Worm (Caenorhabditis elegans) whole organism, late embryonic: ENCODE results near the gene C34D4.4.

Experiments
- elt-4 ChIP-seq: sonication (generic microtip); optimal IDR thresholded peaks from 2 replicates; lab custom pipeline; 2016; ENCODE audit warnings: missing genetic modification characterization, missing compliant biosample characterization
- nfya-1 ChIP-seq: sonication (generic microtip); optimal IDR thresholded peaks from 2 replicates; lab custom pipeline; 2017; ENCODE audit warnings: missing genetic modification characterization, mild to moderate bottlenecking, missing compliant biosample characterization, antibody characterized with exemption, moderate library complexity
- npax-4 ChIP-seq: sonication (generic microtip); optimal IDR thresholded peaks from 2 replicates; lab custom pipeline; 2016; ENCODE audit warnings: missing genetic modification characterization, missing compliant biosample characterization
- pqm-1 ChIP-seq: sonication (generic microtip); optimal IDR thresholded peaks from 2 replicates; lab custom pipeline; 2016; ENCODE audit warnings: missing genetic modification characterization, missing compliant biosample characterization
- unc-42 ChIP-seq: sonication (generic microtip); optimal IDR thresholded peaks from 2 replicates; lab custom pipeline; 2016; ENCODE audit warnings: missing genotype, missing genetic modification characterization, missing compliant biosample characterization
- zip-5 ChIP-seq: sonication (generic microtip); optimal IDR thresholded peaks from 2 replicates; lab custom pipeline; 2016; ENCODE audit warnings: missing genetic modification characterization, missing compliant biosample characterization

- TF ChIP-seq npax-4 (no peak), elt-4 (tag; lab: Kevin White, UChicago) (no peak), nfya-1 (tag; lab: Kevin White, UChicago) (no peak), zip-5 (no peak), unc-42 (tag; lab: Kevin White, UChicago) (no peak), pqm-1 (tag; lab: Kevin White, UChicago) (no peak)
Observed at ce11 chrIV:7114599-7114998, 34.6 kb upstream of the C34D4.4 start, which contains the start of gene nas-8.
